Fruit fly (Drosophila melanogaster) whole organism, embryonic: ENCODE data around the gene Ttc19.
A peak's percentile ranks its signal among the peaks of the same experiment; 100 is the strongest.

Experiments
- Abd-B ChIP-seq: fragments of 200-800 bp; sonication (Bioruptor generic); optimal IDR thresholded peaks from 2 replicates; lab custom pipeline; 2018; ENCODE audit warnings: missing biosample characterization, mild to moderate bottlenecking, missing genetic modification characterization, moderate library complexity
- Ada2b ChIP-seq: fragments of 200-800 bp; sonication (Bioruptor generic); IDR thresholded peaks from 2 replicates; pipeline ENCODE4 v1.3.6; 2022; ENCODE audit warnings: missing biosample characterization, missing genetic modification characterization
- CG10366 ChIP-seq: fragments of 200-800 bp; sonication (Bioruptor generic); IDR thresholded peaks from 2 replicates; pipeline ENCODE4 v1.3.6; 2022; ENCODE audit warnings: missing biosample characterization, missing genetic modification characterization
- CG10543 ChIP-seq: fragments of 200-800 bp; sonication (Bioruptor generic); optimal IDR thresholded peaks from 3 replicates; lab custom pipeline; 2017; ENCODE audit warnings: missing biosample characterization, mild to moderate bottlenecking, missing genetic modification characterization, moderate library complexity
- CG11695 ChIP-seq: fragments of 200-800 bp; sonication (Bioruptor generic); IDR thresholded peaks from 3 replicates; pipeline ENCODE4 v1.3.6; 2022; ENCODE audit warnings: missing biosample characterization, missing genetic modification characterization
- CG12391 ChIP-seq: fragments of 200-800 bp; sonication (Bioruptor generic); optimal IDR thresholded peaks from 3 replicates; lab custom pipeline; 2018; ENCODE audit warnings: missing biosample characterization, mild to moderate bottlenecking, missing genetic modification characterization, moderate library complexity
- CG12942 ChIP-seq: fragments of 200-800 bp; sonication (Bioruptor generic); optimal IDR thresholded peaks from 3 replicates; lab custom pipeline; 2016; ENCODE audit warnings: missing biosample characterization, missing genetic modification characterization
- CG15479 ChIP-seq: fragments of 200-800 bp; sonication (Bioruptor generic); optimal IDR thresholded peaks from 3 replicates; lab custom pipeline; 2019; ENCODE audit warnings: missing biosample characterization, mild to moderate bottlenecking, missing genetic modification characterization, moderate library complexity
- CG17612 ChIP-seq: fragments of 200-800 bp; sonication (Bioruptor generic); IDR thresholded peaks from 2 replicates; pipeline ENCODE4 v1.3.6; 2022; ENCODE audit warnings: missing biosample characterization, missing genetic modification characterization
- CG18619 ChIP-seq: fragments of 200-800 bp; sonication (Bioruptor generic); optimal IDR thresholded peaks from 3 replicates; lab custom pipeline; 2017; ENCODE audit warnings: missing biosample characterization, mild to moderate bottlenecking, missing genetic modification characterization
- CG2120 ChIP-seq: fragments of 200-800 bp; sonication (Bioruptor generic); optimal IDR thresholded peaks from 3 replicates; lab custom pipeline; 2016; ENCODE audit warnings: missing biosample characterization, missing genetic modification characterization
- CG2199 ChIP-seq: fragments of 200-800 bp; sonication (Bioruptor generic); IDR thresholded peaks from 3 replicates; pipeline ENCODE4 v1.3.6; 2022; ENCODE audit warnings: missing biosample characterization, missing genetic modification characterization
- CG2202 ChIP-seq: fragments of 200-800 bp; sonication (Bioruptor generic); optimal IDR thresholded peaks from 2 replicates; lab custom pipeline; 2018; ENCODE audit warnings: missing biosample characterization, mild to moderate bottlenecking, missing genetic modification characterization
- CG2875 ChIP-seq: fragments of 200-800 bp; sonication (Bioruptor generic); optimal IDR thresholded peaks from 2 replicates; lab custom pipeline; 2017; ENCODE audit warnings: missing biosample characterization, mild to moderate bottlenecking, missing genetic modification characterization, missing genetic modification reagents
- CG3163 ChIP-seq: fragments of 200-800 bp; sonication (Bioruptor generic); optimal IDR thresholded peaks from 3 replicates; lab custom pipeline; 2016; ENCODE audit warnings: missing biosample characterization, missing genetic modification characterization
- CG33557 ChIP-seq: fragments of 200-800 bp; sonication (Bioruptor generic); optimal IDR thresholded peaks from 2 replicates; lab custom pipeline; 2019; ENCODE audit warnings: missing biosample characterization, mild to moderate bottlenecking, missing genetic modification characterization, moderate library complexity
- CG3407 ChIP-seq: fragments of 200-800 bp; sonication (Bioruptor generic); optimal IDR thresholded peaks from 2 replicates; lab custom pipeline; 2018; ENCODE audit warnings: missing biosample characterization, mild to moderate bottlenecking, missing genetic modification characterization
- CG34422 ChIP-seq: fragments of 200-800 bp; sonication (Bioruptor generic); IDR thresholded peaks from 3 replicates; pipeline ENCODE4 v1.3.6; 2022; ENCODE audit warnings: missing biosample characterization, missing genetic modification characterization
- CG4360 ChIP-seq: fragments of 200-800 bp; sonication (Bioruptor generic); IDR thresholded peaks from 2 replicates; pipeline ENCODE4 v1.3.6; 2022; ENCODE audit warnings: missing biosample characterization, missing genetic modification characterization
- CG6654 ChIP-seq: fragments of 200-800 bp; sonication (Bioruptor generic); optimal IDR thresholded peaks from 2 replicates; lab custom pipeline; 2017; ENCODE audit warnings: missing biosample characterization, mild to moderate bottlenecking, missing genetic modification characterization
- CG8089 ChIP-seq: fragments of 200-800 bp; sonication (Bioruptor generic); optimal IDR thresholded peaks from 3 replicates; lab custom pipeline; 2016; ENCODE audit warnings: missing biosample characterization, missing genetic modification characterization
- CoRest ChIP-seq: fragments of 200-800 bp; sonication (Bioruptor generic); optimal IDR thresholded peaks from 3 replicates; lab custom pipeline; 2018; ENCODE audit warnings: missing biosample characterization, mild to moderate bottlenecking, missing genetic modification characterization, moderate library complexity
- Dfd ChIP-seq, 2 experiments: fragments of >200 bp; optimal IDR thresholded peaks; 2 replicates each; lab custom pipeline; 2017; ENCODE audit warnings: missing biosample characterization in 2 of 2, missing genetic modification characterization in 2 of 2
- HLH3B ChIP-seq: fragments of 200-800 bp; sonication (Bioruptor generic); IDR thresholded peaks from 2 replicates; pipeline ENCODE4 v1.3.6; 2022; ENCODE audit warnings: missing biosample characterization, missing genetic modification characterization
- Hand ChIP-seq: fragments of 200-800 bp; sonication (Bioruptor generic); optimal IDR thresholded peaks from 2 replicates; lab custom pipeline; 2017; ENCODE audit warnings: mild to moderate bottlenecking, missing biosample characterization, missing genetic modification reagents, missing genetic modification characterization
- HmgZ ChIP-seq: fragments of 200-800 bp; sonication (Bioruptor generic); optimal IDR thresholded peaks from 2 replicates; lab custom pipeline; 2018; ENCODE audit warnings: missing biosample characterization, mild to moderate bottlenecking, missing genetic modification characterization
- Hr78 ChIP-seq, 2 experiments: fragments of 200-800 bp in 1 of 2; fragments of >200 bp in 1 of 2; sonication (Bioruptor generic) in 1 of 2; optimal IDR thresholded peaks; 2 replicates each; lab custom pipeline; 2017 to 2019; ENCODE audit warnings: missing biosample characterization in 2 of 2, missing genetic modification characterization in 2 of 2, mild to moderate bottlenecking in 1 of 2, moderate library complexity in 1 of 2
- Myb ChIP-seq: fragments of 200-800 bp; sonication (Bioruptor generic); optimal IDR thresholded peaks from 2 replicates; lab custom pipeline; 2016; ENCODE audit warnings: missing biosample characterization, missing genetic modification characterization
- NK7.1 ChIP-seq: fragments of 200-800 bp; sonication (Bioruptor generic); optimal IDR thresholded peaks from 3 replicates; lab custom pipeline; 2016; ENCODE audit warnings: missing biosample characterization, missing genetic modification characterization
- Ptx1 ChIP-seq: fragments of 200-800 bp; sonication (Bioruptor generic); IDR thresholded peaks from 2 replicates; pipeline ENCODE4 v1.3.6; 2022; ENCODE audit warnings: missing biosample characterization, missing genetic modification characterization
- Six4 ChIP-seq: fragments of 200-800 bp; sonication (Bioruptor generic); optimal IDR thresholded peaks from 2 replicates; lab custom pipeline; 2016; ENCODE audit warnings: missing biosample characterization, missing genetic modification characterization
- TFAM ChIP-seq: fragments of 200-800 bp; sonication (Bioruptor generic); optimal IDR thresholded peaks from 2 replicates; lab custom pipeline; 2017; ENCODE audit warnings: missing biosample characterization, missing genetic modification characterization, inconsistent platforms
- Xrp1 ChIP-seq: fragments of 200-800 bp; sonication (Bioruptor generic); IDR thresholded peaks from 2 replicates; pipeline ENCODE4 v1.3.6; 2022; ENCODE audit warnings: missing biosample characterization, missing genetic modification characterization
- ase ChIP-seq: fragments of 200-800 bp; sonication (Bioruptor generic); IDR thresholded peaks from 3 replicates; pipeline ENCODE4 v1.3.6; 2022; ENCODE audit warnings: missing biosample characterization, missing genetic modification characterization
- chn ChIP-seq: fragments of 200-800 bp; sonication (Bioruptor generic); optimal IDR thresholded peaks from 2 replicates; lab custom pipeline; 2016; ENCODE audit warnings: missing biosample characterization, missing genetic modification characterization
- cwo ChIP-seq: fragments of 200-800 bp; sonication (Bioruptor generic); optimal IDR thresholded peaks from 3 replicates; lab custom pipeline; 2017; ENCODE audit warnings: missing biosample characterization, missing genetic modification characterization, mild to moderate bottlenecking, moderate library complexity, missing genetic modification reagents
- dan ChIP-seq: fragments of 200-800 bp; sonication (Bioruptor generic); IDR thresholded peaks from 2 replicates; pipeline ENCODE4 v1.3.6; 2022; ENCODE audit warnings: missing biosample characterization, missing genetic modification characterization
- fru ChIP-seq: fragments of >200 bp; optimal IDR thresholded peaks from 2 replicates; lab custom pipeline; 2017
- grau ChIP-seq: fragments of 200-800 bp; optimal IDR thresholded peaks from 3 replicates; lab custom pipeline; 2019; ENCODE audit warnings: missing biosample characterization, mild to moderate bottlenecking, missing genetic modification characterization, moderate library complexity
- ind ChIP-seq: fragments of 200-800 bp; sonication (Bioruptor generic); optimal IDR thresholded peaks from 3 replicates; lab custom pipeline; 2016; ENCODE audit warnings: missing biosample characterization, missing genetic modification characterization
- jing ChIP-seq: fragments of 200-800 bp; sonication (Bioruptor generic); optimal IDR thresholded peaks from 2 replicates; lab custom pipeline; 2018; ENCODE audit warnings: missing biosample characterization, mild to moderate bottlenecking, missing genetic modification characterization
- lab ChIP-seq: fragments of 200-800 bp; sonication (Bioruptor generic); optimal IDR thresholded peaks from 3 replicates; lab custom pipeline; 2017; ENCODE audit warnings: missing biosample characterization, missing genetic modification characterization, mild to moderate bottlenecking, moderate library complexity, missing genetic modification reagents
- lbe ChIP-seq: fragments of 200-800 bp; sonication (Bioruptor generic); optimal IDR thresholded peaks from 2 replicates; lab custom pipeline; 2016; ENCODE audit warnings: missing biosample characterization, mild to moderate bottlenecking, missing genetic modification characterization
- oc ChIP-seq: fragments of 200-800 bp; sonication (Bioruptor generic); optimal IDR thresholded peaks from 2 replicates; lab custom pipeline; 2018; ENCODE audit warnings: missing biosample characterization, mild to moderate bottlenecking, missing genetic modification characterization, moderate library complexity
- pros ChIP-seq: fragments of 200-800 bp; sonication (Bioruptor generic); optimal IDR thresholded peaks from 3 replicates; lab custom pipeline; 2019; ENCODE audit warnings: missing biosample characterization, mild to moderate bottlenecking, missing genetic modification characterization, moderate library complexity
- sc ChIP-seq, 3 experiments: fragments of >200 bp in 2 of 3; fragments of 200-800 bp in 1 of 3; sonication (Bioruptor generic) in 1 of 3; optimal IDR thresholded peaks; 2 replicates in 2 of 3; 3 replicates in 1 of 3; lab custom pipeline; 2017; ENCODE audit warnings: mild to moderate bottlenecking in 1 of 3, missing biosample characterization in 1 of 3, missing genetic modification characterization in 1 of 3, missing genetic modification reagents in 1 of 3
- sens-2 ChIP-seq: fragments of 200-800 bp; sonication (Bioruptor generic); IDR thresholded peaks from 2 replicates; pipeline ENCODE4 v1.3.6; 2022; ENCODE audit warnings: missing biosample characterization, missing genetic modification characterization
- sima ChIP-seq: fragments of 200-800 bp; sonication (Bioruptor generic); optimal IDR thresholded peaks from 2 replicates; lab custom pipeline; 2016; ENCODE audit warnings: missing biosample characterization, missing genetic modification characterization
- sob ChIP-seq: fragments of 200-800 bp; sonication (Bioruptor generic); IDR thresholded peaks from 2 replicates; pipeline ENCODE4 v1.3.6; 2022; ENCODE audit warnings: missing biosample characterization, missing genetic modification characterization
- trh ChIP-seq: fragments of 200-800 bp; sonication (Bioruptor generic); optimal IDR thresholded peaks from 2 replicates; lab custom pipeline; 2016; ENCODE audit warnings: missing biosample characterization, missing genetic modification characterization
- zfh2 ChIP-seq: fragments of 200-800 bp; sonication (Bioruptor generic); optimal IDR thresholded peaks from 2 replicates; lab custom pipeline; 2016; ENCODE audit warnings: missing biosample characterization, missing genetic modification characterization

The Ttc19 gene

DNA sequence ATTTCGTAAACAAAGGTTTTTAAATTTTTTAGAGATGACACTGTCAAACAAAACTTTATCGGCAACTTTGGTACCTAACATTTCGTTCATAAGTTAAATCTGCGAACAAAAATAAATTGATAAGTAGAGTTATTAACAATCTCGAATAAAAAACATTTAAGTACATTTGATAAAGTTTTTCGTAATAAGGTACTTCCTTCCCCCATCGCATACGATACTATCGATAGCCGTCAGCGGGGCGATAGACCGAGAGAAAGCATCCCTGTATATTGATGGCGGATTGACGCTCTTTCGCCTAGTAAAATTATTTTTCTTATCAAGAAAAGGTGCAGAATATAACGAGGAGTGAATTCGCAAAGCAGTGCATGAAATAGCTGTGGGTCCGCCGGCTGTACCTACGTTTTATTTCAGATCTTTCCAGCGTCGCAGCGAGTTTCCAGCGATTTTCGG is at the start of gene Ttc19, which contains the start of gene Acn:
Ttc19 (minus strand) TSS at position 38 of the 450 bp plus-strand sequence.
Acn (plus strand) TSS at position 245 of the 450 bp plus-strand sequence.
- TF ChIP-seq CG11695 (GFP tag; lab: Robert Waterston, UW): peak; percentile 53; the same call in 1 of the 3 replicates
- peak; percentile 75 for TF ChIP-seq Ada2b (GFP tag; lab: Robert Waterston, UW)
- TF ChIP-seq CoRest: peak; percentile 88
- TF ChIP-seq CG3407 (GFP tag; lab: Kevin White, UChicago): peak; percentile 60
- TF ChIP-seq dan (GFP tag; lab: Robert Waterston, UW): no peak
- TF ChIP-seq Hr78 (GFP tag; optimal IDR thresholded peaks at IDR 0.05; lab: Kevin White, UChicago): no peak
- TF ChIP-seq Dfd (GFP tag; optimal IDR thresholded peaks at IDR 0.05; lab: Kevin White, UChicago): no peak
- no peak for TF ChIP-seq fru (lab: Kevin White, UChicago)
- TF ChIP-seq CG2120 (GFP tag; lab: Kevin White, UChicago): peak; percentile 93
- TF ChIP-seq zfh2 (GFP tag; lab: Kevin White, UChicago): peak; percentile 93
- TF ChIP-seq CG4360 (GFP tag; lab: Robert Waterston, UW): no peak
- TF ChIP-seq chn (GFP tag; lab: Kevin White, UChicago): peak; percentile 91
- no peak for TF ChIP-seq sc (optimal IDR thresholded peaks at IDR 0.05; lab: Kevin White, UChicago)
- TF ChIP-seq sc (GFP tag; optimal IDR thresholded peaks at IDR 0.05; lab: Kevin White, UChicago): peak; percentile 32
- TF ChIP-seq grau (tag; lab: Kevin White, UChicago): peak; percentile 78
- peak; percentile 59 for TF ChIP-seq cwo (GFP tag; lab: Kevin White, UChicago)
- peak; percentile 17 for TF ChIP-seq Hand (GFP tag; lab: Kevin White, UChicago)
- no peak for TF ChIP-seq jing (GFP tag; lab: Kevin White, UChicago)
- peak; percentile 75 for TF ChIP-seq HLH3B (GFP tag; lab: Robert Waterston, UW)
- TF ChIP-seq sens-2 (GFP tag; lab: Robert Waterston, UW): peak; percentile 59
- TF ChIP-seq CG15479: no peak
- TF ChIP-seq sob (GFP tag; lab: Robert Waterston, UW): peak; percentile 91
- TF ChIP-seq ind: peak; percentile 80
- no peak for TF ChIP-seq CG2199 (GFP tag; lab: Robert Waterston, UW)
- peak; percentile 79 for TF ChIP-seq CG12942
- TF ChIP-seq CG18619: peak; percentile 76
- peak; percentile 84 for TF ChIP-seq lab (GFP tag; lab: Kevin White, UChicago)
- TF ChIP-seq Xrp1 (GFP tag; lab: Robert Waterston, UW): peak; percentile 89
- TF ChIP-seq CG17612 (GFP tag; lab: Robert Waterston, UW): peak; percentile 34; the same call in 1 of the 2 replicates
- TF ChIP-seq CG6654: no peak
- TF ChIP-seq NK7.1 (GFP tag; lab: Kevin White, UChicago): peak; percentile 68
- peak; percentile 82 for TF ChIP-seq HmgZ (tag; lab: Kevin White, UChicago)
- TF ChIP-seq ase: peak; percentile 67; the same call in 2 of the 3 replicates
- peak; percentile 88 for TF ChIP-seq Myb (GFP tag; lab: Kevin White, UChicago)
- peak; percentile 78 for TF ChIP-seq CG3163 (GFP tag; lab: Kevin White, UChicago)
- peak; percentile 81 for TF ChIP-seq CG8089 (GFP tag; lab: Kevin White, UChicago)
- peak; percentile 70 for TF ChIP-seq lbe (GFP tag; lab: Kevin White, UChicago)
- TF ChIP-seq sima: no peak
- peak; percentile 74 for TF ChIP-seq Six4 (GFP tag; lab: Kevin White, UChicago)
- TF ChIP-seq TFAM (GFP tag; lab: Kevin White, UChicago): peak; percentile 32
- TF ChIP-seq CG10366 (GFP tag; lab: Robert Waterston, UW): peak; percentile 81
- TF ChIP-seq CG12391 (tag; lab: Kevin White, UChicago): peak; percentile 94
- peak; percentile 92 for TF ChIP-seq CG34422
- peak; percentile 65 for TF ChIP-seq CG2875 (GFP tag; lab: Kevin White, UChicago)
- peak; percentile 66 for TF ChIP-seq CG2202 (tag; lab: Kevin White, UChicago)
- peak; percentile 82 for TF ChIP-seq Abd-B
- peak; percentile 75 for TF ChIP-seq CG33557 (GFP tag; lab: Kevin White, UChicago)
- TF ChIP-seq Ptx1: peak; percentile 86
- peak; percentile 56 for TF ChIP-seq trh (GFP tag; lab: Kevin White, UChicago)
- no peak for TF ChIP-seq oc
- TF ChIP-seq CG10543 (GFP tag; lab: Kevin White, UChicago): peak; percentile 88
- TF ChIP-seq pros (GFP tag; lab: Kevin White, UChicago): no peak
